Fruit fly (Drosophila melanogaster) whole organism, embryonic: ENCODE data around the gene CG5828.
A peak's percentile ranks its signal among the peaks of the same experiment; 100 is the strongest.

Experiments used
- CG10565 ChIP-seq: fragments of 200-800 bp; sonication (Bioruptor generic); optimal IDR thresholded peaks from 3 replicates; lab custom pipeline; 2016; ENCODE audit warnings: missing biosample characterization, mild to moderate bottlenecking, missing genetic modification characterization
- CG10654 ChIP-seq: fragments of 200-800 bp; sonication (Bioruptor generic); optimal IDR thresholded peaks from 2 replicates; lab custom pipeline; 2016; ENCODE audit warnings: missing biosample characterization, missing genetic modification characterization
- CG10959 ChIP-seq: fragments of 200-800 bp; sonication (Bioruptor generic); IDR thresholded peaks from 2 replicates; pipeline ENCODE4 v1.3.6; 2022; ENCODE audit warnings: missing biosample characterization, missing genetic modification characterization
- CG12155 ChIP-seq: fragments of 200-800 bp; sonication (Bioruptor generic); optimal IDR thresholded peaks from 3 replicates; lab custom pipeline; 2016; ENCODE audit warnings: missing biosample characterization, missing genetic modification characterization
- CG12219 ChIP-seq: fragments of 200-800 bp; sonication (Bioruptor generic); optimal IDR thresholded peaks from 3 replicates; lab custom pipeline; 2018; ENCODE audit warnings: missing biosample characterization, mild to moderate bottlenecking, missing genetic modification characterization
- CG12942 ChIP-seq: fragments of 200-800 bp; sonication (Bioruptor generic); optimal IDR thresholded peaks from 3 replicates; lab custom pipeline; 2016; ENCODE audit warnings: missing biosample characterization, missing genetic modification characterization
- CG13287 ChIP-seq: fragments of 200-800 bp; sonication (Bioruptor generic); IDR thresholded peaks from 2 replicates; pipeline ENCODE4 v1.3.6; 2022; ENCODE audit warnings: missing biosample characterization, missing genetic modification characterization; ENCODE audit not compliant: partially characterized antibody
- CG13424 ChIP-seq: fragments of 200-800 bp; sonication (Bioruptor generic); optimal IDR thresholded peaks from 2 replicates; lab custom pipeline; 2019; ENCODE audit warnings: missing biosample characterization, mild to moderate bottlenecking, missing genetic modification characterization, moderate library complexity
- CG14860 ChIP-seq: fragments of 200-800 bp; sonication (Bioruptor generic); IDR thresholded peaks from 3 replicates; pipeline ENCODE4 v1.3.6; 2022; ENCODE audit warnings: missing biosample characterization, missing genetic modification characterization; ENCODE audit not compliant: partially characterized antibody
- CG15011 ChIP-seq: fragments of 200-800 bp; sonication (Bioruptor generic); optimal IDR thresholded peaks from 3 replicates; lab custom pipeline; 2018; ENCODE audit warnings: missing biosample characterization, mild to moderate bottlenecking, missing genetic modification characterization
- CG15073 ChIP-seq: fragments of 200-800 bp; sonication (Bioruptor generic); optimal IDR thresholded peaks from 2 replicates; lab custom pipeline; 2016; ENCODE audit warnings: missing biosample characterization, missing genetic modification characterization
- CG1647 ChIP-seq: fragments of 200-800 bp; sonication (Bioruptor generic); optimal IDR thresholded peaks from 3 replicates; lab custom pipeline; 2016; ENCODE audit warnings: missing biosample characterization, missing genetic modification characterization
- CG16779 ChIP-seq: fragments of 200-800 bp; sonication (Bioruptor generic); IDR thresholded peaks from 2 replicates; pipeline ENCODE4 v1.3.6; 2022; ENCODE audit warnings: missing biosample characterization, missing genetic modification characterization
- CG2875 ChIP-seq: fragments of 200-800 bp; sonication (Bioruptor generic); optimal IDR thresholded peaks from 2 replicates; lab custom pipeline; 2017; ENCODE audit warnings: missing biosample characterization, mild to moderate bottlenecking, missing genetic modification characterization, missing genetic modification reagents
- CG34422 ChIP-seq: fragments of 200-800 bp; sonication (Bioruptor generic); IDR thresholded peaks from 3 replicates; pipeline ENCODE4 v1.3.6; 2022; ENCODE audit warnings: missing biosample characterization, missing genetic modification characterization
- CG42726 ChIP-seq: fragments of 200-800 bp; sonication (Bioruptor generic); IDR thresholded peaks from 2 replicates; pipeline ENCODE4 v1.3.6; 2022; ENCODE audit warnings: missing biosample characterization, missing genetic modification characterization; ENCODE audit not compliant: partially characterized antibody
- CG43689 ChIP-seq: fragments of 200-800 bp; sonication (Bioruptor generic); IDR thresholded peaks from 2 replicates; pipeline ENCODE4 v1.3.6; 2022; ENCODE audit warnings: missing biosample characterization, missing genetic modification characterization
- CG4404 ChIP-seq: fragments of 200-800 bp; sonication (Bioruptor generic); IDR thresholded peaks from 2 replicates; pipeline ENCODE4 v1.3.6; 2022; ENCODE audit warnings: missing biosample characterization, missing genetic modification characterization
- CG4820 ChIP-seq: fragments of 200-800 bp; sonication (Bioruptor generic); optimal IDR thresholded peaks from 3 replicates; lab custom pipeline; 2016; ENCODE audit warnings: missing biosample characterization, missing genetic modification characterization
- CG5245 ChIP-seq: fragments of 200-800 bp; sonication (Bioruptor generic); optimal IDR thresholded peaks from 3 replicates; lab custom pipeline; 2016; ENCODE audit warnings: missing biosample characterization, missing genetic modification characterization
- CG7556 ChIP-seq: fragments of 200-800 bp; sonication (Bioruptor generic); optimal IDR thresholded peaks from 2 replicates; lab custom pipeline; 2017; ENCODE audit warnings: missing biosample characterization, mild to moderate bottlenecking, missing genetic modification characterization
- CG8281 ChIP-seq: fragments of 200-800 bp; sonication (Bioruptor generic); optimal IDR thresholded peaks from 2 replicates; lab custom pipeline; 2018; ENCODE audit warnings: missing biosample characterization, mild to moderate bottlenecking, missing genetic modification characterization, moderate library complexity
- CG8290 ChIP-seq, 3 experiments: fragments of 200-800 bp; sonication (Bioruptor generic); optimal IDR thresholded peaks; 2 replicates each; lab custom pipeline; 2016 to 2019; ENCODE audit warnings: missing biosample characterization in 3 of 3, missing genetic modification characterization in 3 of 3, mild to moderate bottlenecking in 2 of 3, moderate library complexity in 1 of 3
- CG8944 ChIP-seq: fragments of 200-800 bp; sonication (Bioruptor generic); optimal IDR thresholded peaks from 3 replicates; lab custom pipeline; 2016; ENCODE audit warnings: missing biosample characterization, missing genetic modification characterization
- CG9817 ChIP-seq: fragments of 200-800 bp; sonication (Bioruptor generic); optimal IDR thresholded peaks from 2 replicates; lab custom pipeline; 2018; ENCODE audit warnings: missing biosample characterization, mild to moderate bottlenecking, missing genetic modification characterization, moderate library complexity
- CG9932 ChIP-seq: fragments of 200-800 bp; sonication (Bioruptor generic); IDR thresholded peaks from 2 replicates; pipeline ENCODE4 v1.3.6; 2022; ENCODE audit warnings: missing biosample characterization, missing genetic modification characterization
- Dad ChIP-seq: fragments of 200-800 bp; sonication (Bioruptor generic); optimal IDR thresholded peaks from 3 replicates; lab custom pipeline; 2016; ENCODE audit warnings: missing biosample characterization, missing genetic modification characterization
- Dfd ChIP-seq, 2 experiments: fragments of >200 bp; optimal IDR thresholded peaks; 2 replicates each; lab custom pipeline; 2017; ENCODE audit warnings: missing biosample characterization in 2 of 2, missing genetic modification characterization in 2 of 2
- H15 ChIP-seq: fragments of 200-800 bp; sonication (Bioruptor generic); IDR thresholded peaks from 3 replicates; pipeline ENCODE4 v1.3.6; 2022; ENCODE audit warnings: missing biosample characterization, missing genetic modification characterization
- Hr3 ChIP-seq: fragments of 200-800 bp; sonication (Bioruptor generic); optimal IDR thresholded peaks from 3 replicates; lab custom pipeline; 2016; ENCODE audit warnings: missing biosample characterization, missing genetic modification characterization
- Jarid2 ChIP-seq: fragments of 200-800 bp; sonication (Bioruptor generic); optimal IDR thresholded peaks from 3 replicates; lab custom pipeline; 2017; ENCODE audit warnings: mild to moderate bottlenecking, missing biosample characterization, missing genetic modification reagents, missing genetic modification characterization
- Max ChIP-seq: fragments of 200-800 bp; sonication (Bioruptor generic); optimal IDR thresholded peaks from 2 replicates; lab custom pipeline; 2016; ENCODE audit warnings: missing biosample characterization, mild to moderate bottlenecking, missing genetic modification characterization
- NC2β ChIP-seq: fragments of 200-800 bp; sonication (Bioruptor generic); optimal IDR thresholded peaks from 2 replicates; lab custom pipeline; 2016; ENCODE audit warnings: missing biosample characterization, missing genetic modification characterization
- Neu2 ChIP-seq: fragments of 200-800 bp; sonication (Bioruptor generic); optimal IDR thresholded peaks from 3 replicates; lab custom pipeline; 2016; ENCODE audit warnings: missing biosample characterization, missing genetic modification characterization, borderline replicate concordance
- TFAM ChIP-seq: fragments of 200-800 bp; sonication (Bioruptor generic); optimal IDR thresholded peaks from 2 replicates; lab custom pipeline; 2017; ENCODE audit warnings: missing biosample characterization, missing genetic modification characterization, inconsistent platforms
- Vsx1 ChIP-seq: fragments of 200-800 bp; sonication (Bioruptor generic); optimal IDR thresholded peaks from 2 replicates; lab custom pipeline; 2017; ENCODE audit warnings: missing biosample characterization, mild to moderate bottlenecking, missing genetic modification characterization, missing genetic modification reagents
- ab ChIP-seq: fragments of 200-800 bp; sonication (Bioruptor generic); optimal IDR thresholded peaks from 2 replicates; lab custom pipeline; 2016; ENCODE audit warnings: missing biosample characterization, missing genetic modification characterization
- az2 ChIP-seq: fragments of 200-800 bp; sonication (Bioruptor generic); optimal IDR thresholded peaks from 3 replicates; lab custom pipeline; 2016; ENCODE audit warnings: missing biosample characterization, missing genetic modification characterization
- br ChIP-seq: fragments of >200 bp; optimal IDR thresholded peaks from 2 replicates; lab custom pipeline; 2017
- chn ChIP-seq: fragments of 200-800 bp; sonication (Bioruptor generic); optimal IDR thresholded peaks from 2 replicates; lab custom pipeline; 2016; ENCODE audit warnings: missing biosample characterization, missing genetic modification characterization
- cwo ChIP-seq: fragments of 200-800 bp; sonication (Bioruptor generic); optimal IDR thresholded peaks from 3 replicates; lab custom pipeline; 2017; ENCODE audit warnings: missing biosample characterization, missing genetic modification characterization, mild to moderate bottlenecking, moderate library complexity, missing genetic modification reagents
- eve ChIP-seq, 2 experiments: fragments of >200 bp; optimal IDR thresholded peaks; 2 replicates each; lab custom pipeline; 2017; ENCODE audit warnings: missing biosample characterization in 2 of 2, missing genetic modification characterization in 2 of 2
- gfzf ChIP-seq: fragments of 200-800 bp; sonication (Bioruptor generic); optimal IDR thresholded peaks from 2 replicates; lab custom pipeline; 2016; ENCODE audit warnings: missing biosample characterization, mild to moderate bottlenecking, missing genetic modification characterization, moderate library complexity
- jing ChIP-seq: fragments of 200-800 bp; sonication (Bioruptor generic); optimal IDR thresholded peaks from 2 replicates; lab custom pipeline; 2018; ENCODE audit warnings: missing biosample characterization, mild to moderate bottlenecking, missing genetic modification characterization
- nerfin-2 ChIP-seq: fragments of 200-800 bp; sonication (Bioruptor generic); IDR thresholded peaks from 2 replicates; pipeline ENCODE4 v1.3.6; 2022; ENCODE audit warnings: missing biosample characterization, missing genetic modification characterization; ENCODE audit not compliant: partially characterized antibody
- onecut ChIP-seq: fragments of 200-800 bp; sonication (Bioruptor generic); IDR thresholded peaks from 2 replicates; pipeline ENCODE4 v1.3.6; 2022; ENCODE audit warnings: missing biosample characterization, missing genetic modification characterization
- pita ChIP-seq: fragments of 200-800 bp; sonication (Bioruptor generic); optimal IDR thresholded peaks from 2 replicates; lab custom pipeline; 2017; ENCODE audit warnings: missing biosample characterization, mild to moderate bottlenecking, missing genetic modification characterization
- pnt ChIP-seq: fragments of 200-800 bp; sonication (Bioruptor generic); optimal IDR thresholded peaks from 3 replicates; lab custom pipeline; 2016; ENCODE audit warnings: missing biosample characterization, missing genetic modification characterization
- ttk ChIP-seq: fragments of 200-800 bp; sonication (Bioruptor generic); IDR thresholded peaks from 2 replicates; pipeline ENCODE4 v2.1.2; 2022; ENCODE audit warnings: missing biosample characterization, missing genetic modification characterization
- unc-4 ChIP-seq: fragments of 200-800 bp; sonication (Bioruptor generic); IDR thresholded peaks from 2 replicates; pipeline ENCODE4 v1.3.6; 2022; ENCODE audit warnings: missing biosample characterization, missing genetic modification characterization; ENCODE audit not compliant: partially characterized antibody
- zen2 ChIP-seq: fragments of 200-800 bp; sonication (Bioruptor generic); IDR thresholded peaks from 3 replicates; pipeline ENCODE4 v1.3.6; 2022; ENCODE audit warnings: missing biosample characterization, missing genetic modification characterization; ENCODE audit not compliant: partially characterized antibody

Gene CG5828

DNA sequence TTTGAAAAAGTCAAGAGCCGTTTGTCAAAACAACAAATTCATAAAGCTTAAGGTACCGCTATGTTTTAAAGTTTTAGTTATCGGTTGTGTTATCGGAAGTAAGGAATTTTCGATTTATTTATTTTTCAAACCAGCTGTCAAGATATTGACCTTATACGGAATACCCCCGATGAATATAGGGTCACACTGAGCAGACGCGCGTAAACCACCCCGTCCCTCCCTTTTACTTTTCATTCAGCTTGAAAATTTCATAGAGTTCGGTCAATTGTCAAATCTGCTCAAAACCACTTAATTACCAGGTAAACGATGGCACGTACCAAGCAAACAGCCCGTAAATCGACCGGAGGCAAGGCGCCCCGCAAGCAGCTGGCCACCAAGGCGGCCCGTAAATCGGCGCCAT is 38.8 kb upstream of the CG5828 start, which contains the start of the genes CG14036 and His3.3A (continued):
- TF ChIP-seq CG10565 (GFP tag; lab: Kevin White, UChicago) (no peak), CG1647 (no peak), CG5245 (GFP tag; lab: Kevin White, UChicago) (no peak), Dad (GFP tag; lab: Kevin White, UChicago) (peak; percentile 41), unc-4 (GFP tag; lab: Robert Waterston, UW) (peak; percentile 69), ab (no peak), Max (GFP tag; lab: Kevin White, UChicago) (no peak), CG9817 (tag; lab: Kevin White, UChicago) (peak; percentile 11), CG2875 (GFP tag; lab: Kevin White, UChicago) (no peak), CG13424 (peak; percentile 43), CG15011 (GFP tag; lab: Kevin White, UChicago) (no peak), H15 (no peak), CG16779 (GFP tag; lab: Robert Waterston, UW) (no peak), CG12942 (no peak), CG14860 (GFP tag; lab: Robert Waterston, UW) (peak; percentile 58; the same call in 2 of the 3 replicates), CG12155 (GFP tag; lab: Kevin White, UChicago) (no peak), CG4404 (no peak), TFAM (no peak), CG15073 (GFP tag; lab: Kevin White, UChicago) (no peak), pnt (GFP tag; lab: Kevin White, UChicago) (no peak), CG34422 (GFP tag; lab: Robert Waterston, UW) (peak; percentile 75; the same call in 2 of the 3 replicates), cwo (GFP tag; lab: Kevin White, UChicago) (no peak), CG12219 (GFP tag; lab: Kevin White, UChicago) (no peak), CG10654 (GFP tag; lab: Kevin White, UChicago) (no peak), chn (GFP tag; lab: Kevin White, UChicago) (no peak), NC2β (GFP tag; lab: Kevin White, UChicago) (peak; percentile 4), CG8290 (GFP tag; optimal IDR thresholded peaks at IDR 0.05; lab: Kevin White, UChicago) (no peak), CG8290 (tag; optimal IDR thresholded peaks at IDR 0.05; lab: Kevin White, UChicago) (peak in 1 of 2 experiments; percentile 75), CG13287 (GFP tag; lab: Robert Waterston, UW) (peak; percentile 81), eve (GFP tag; optimal IDR thresholded peaks at IDR 0.05; lab: Kevin White, UChicago) (no peak), Jarid2 (GFP tag; lab: Kevin White, UChicago) (peak; percentile 45), CG8944 (no peak), CG42726 (GFP tag; lab: Robert Waterston, UW) (peak; percentile 59; the same call in 1 of the 2 replicates), az2 (GFP tag; lab: Kevin White, UChicago) (no peak), nerfin-2 (GFP tag; lab: Robert Waterston, UW) (no peak), CG7556 (GFP tag; lab: Kevin White, UChicago) (no peak), Neu2 (no peak), CG8281 (tag; lab: Kevin White, UChicago) (no peak), jing (GFP tag; lab: Kevin White, UChicago) (no peak), onecut (GFP tag; lab: Robert Waterston, UW) (no peak), CG9932 (GFP tag; lab: Robert Waterston, UW) (peak; percentile 35; the same call in 1 of the 2 replicates), CG43689 (GFP tag; lab: Robert Waterston, UW) (no peak), gfzf (GFP tag; lab: Kevin White, UChicago) (peak; percentile 73), Hr3 (GFP tag; lab: Kevin White, UChicago) (no peak), CG10959 (GFP tag; lab: Robert Waterston, UW) (no peak), zen2 (GFP tag; lab: Robert Waterston, UW) (peak; percentile 52; the same call in 2 of the 3 replicates), pita (GFP tag; lab: Kevin White, UChicago) (no peak), Dfd (GFP tag; optimal IDR thresholded peaks at IDR 0.05; lab: Kevin White, UChicago) (no peak), ttk (no peak), CG4820 (peak; percentile 90), Vsx1 (GFP tag; lab: Kevin White, UChicago) (no peak), br (lab: Kevin White, UChicago) (no peak)
